1 fruit fly cellular context compared by ENCODE assay signal in genomic region chr2L:6283376-6283775, dm6.
TF ChIP-seq lines count a peak whose summit lies in the region.

No protein-coding gene starts in this region.

TF ChIP-seq in whole organism, embryonic, 481 proteins besides CTCF, POLR2A, EP300 and RAD21 (continued from another document):
- TF ChIP-seq CG17359 (tag; optimal IDR thresholded peaks at IDR 0.05; lab: Kevin White, UChicago) (peak; percentile 53), HmgD (GFP tag; optimal IDR thresholded peaks at IDR 0.05; lab: Kevin White, UChicago) (no peak), Kr (GFP tag; optimal IDR thresholded peaks at IDR 0.05; lab: Kevin White, UChicago) (peak; percentile 49), ttk (GFP tag; IDR thresholded peaks at IDR 0.05; lab: Robert Waterston, UW) (no peak), Sox102F (GFP tag; optimal IDR thresholded peaks at IDR 0.05; lab: Kevin White, UChicago) (peak; percentile 43), CG11723 (GFP tag; optimal IDR thresholded peaks at IDR 0.05; lab: Kevin White, UChicago) (peak; percentile 48), amos (GFP tag; IDR thresholded peaks at IDR 0.05; lab: Robert Waterston, UW; ENCODE audit: partially characterized antibody) (no peak), zen (tag; optimal IDR thresholded peaks at IDR 0.05; lab: Kevin White, UChicago) (no peak), CG8478 (optimal IDR thresholded peaks at IDR 0.05; lab: Kevin White, UChicago) (no peak), NK7.1 (GFP tag; optimal IDR thresholded peaks at IDR 0.05; lab: Kevin White, UChicago) (no peak), CG17328 (GFP tag; IDR thresholded peaks at IDR 0.05; lab: Robert Waterston, UW) (no peak), gro (GFP tag; optimal IDR thresholded peaks at IDR 0.05; lab: Kevin White, UChicago) (no peak), CG8089 (GFP tag; optimal IDR thresholded peaks at IDR 0.05; lab: Kevin White, UChicago) (no peak), wek (GFP tag; optimal IDR thresholded peaks at IDR 0.05; lab: Kevin White, UChicago) (peak; percentile 65), Dref (GFP tag; IDR thresholded peaks at IDR 0.05; lab: Robert Waterston, UW) (no peak), Hr78 (GFP tag; optimal IDR thresholded peaks at IDR 0.05; lab: Kevin White, UChicago) (peak in 1 of 2 experiments; percentile 69), CG6854 (GFP tag; optimal IDR thresholded peaks at IDR 0.05; lab: Kevin White, UChicago) (no peak), org-1 (GFP tag; optimal IDR thresholded peaks at IDR 0.05; lab: Kevin White, UChicago) (peak; percentile 19), ATbp (GFP tag; optimal IDR thresholded peaks at IDR 0.05; lab: Kevin White, UChicago) (peak; percentile 84), CG33213 (GFP tag; optimal IDR thresholded peaks at IDR 0.05; lab: Kevin White, UChicago) (peak; percentile 17), CG15601 (tag; optimal IDR thresholded peaks at IDR 0.05; lab: Kevin White, UChicago) (peak; percentile 80), CG17385 (GFP tag; optimal IDR thresholded peaks at IDR 0.05; lab: Kevin White, UChicago) (peak; percentile 1), CHES-1-like (GFP tag; optimal IDR thresholded peaks at IDR 0.05; lab: Kevin White, UChicago) (no peak), Asciz (GFP tag; optimal IDR thresholded peaks at IDR 0.05; lab: Kevin White, UChicago) (peak; percentile 67), CG31441 (GFP tag; IDR thresholded peaks at IDR 0.05; lab: Robert Waterston, UW) (peak; percentile 62), D (optimal IDR thresholded peaks at IDR 0.05; lab: Kevin White, UChicago) (no peak), D (GFP tag; optimal IDR thresholded peaks at IDR 0.05; lab: Kevin White, UChicago) (peak; percentile 43), E2f2 (GFP tag; IDR thresholded peaks at IDR 0.05; lab: Robert Waterston, UW) (no peak), CG4707 (GFP tag; optimal IDR thresholded peaks at IDR 0.05; lab: Kevin White, UChicago) (peak; percentile 13), Rfx (GFP tag; IDR thresholded peaks at IDR 0.05; lab: Robert Waterston, UW) (peak; percentile 28; the same call in 1 of the 2 replicates), CG9817 (tag; optimal IDR thresholded peaks at IDR 0.05; lab: Kevin White, UChicago) (peak; percentile 37), MTF-1 (GFP tag; optimal IDR thresholded peaks at IDR 0.05; lab: Kevin White, UChicago; ENCODE audit: borderline replicate concordance) (peak; percentile 73), Usf (GFP tag; optimal IDR thresholded peaks at IDR 0.05; lab: Kevin White, UChicago) (no peak), HLH3B (GFP tag; IDR thresholded peaks at IDR 0.05; lab: Robert Waterston, UW) (peak; percentile 34; the same call in 1 of the 2 replicates), nmo (GFP tag; optimal IDR thresholded peaks at IDR 0.05; lab: Kevin White, UChicago) (no peak), lola (GFP tag; optimal IDR thresholded peaks at IDR 0.05; lab: Kevin White, UChicago) (peak in 1 of 3 experiments; percentile 45), Xrp1 (GFP tag; IDR thresholded peaks at IDR 0.05; lab: Robert Waterston, UW) (peak; percentile 38; the same call in 1 of the 2 replicates), chn (GFP tag; optimal IDR thresholded peaks at IDR 0.05; lab: Kevin White, UChicago) (no peak), Side (GFP tag; optimal IDR thresholded peaks at IDR 0.05; lab: Kevin White, UChicago) (peak; percentile 13), ro (GFP tag; IDR thresholded peaks at IDR 0.05; lab: Robert Waterston, UW) (no peak), CG11456 (GFP tag; IDR thresholded peaks at IDR 0.05; lab: Robert Waterston, UW) (no peak; the same call in 2 of the 3 replicates), Jarid2 (GFP tag; optimal IDR thresholded peaks at IDR 0.05; lab: Kevin White, UChicago) (peak; percentile 28), fd3F (GFP tag; optimal IDR thresholded peaks at IDR 0.05; lab: Kevin White, UChicago) (peak; percentile 3), CG17829 (tag; optimal IDR thresholded peaks at IDR 0.05; lab: Kevin White, UChicago) (peak; percentile 30), sc (optimal IDR thresholded peaks at IDR 0.05; lab: Kevin White, UChicago) (no peak), sc (GFP tag; optimal IDR thresholded peaks at IDR 0.05; lab: Kevin White, UChicago) (peak; percentile 47), CG12299 (tag; optimal IDR thresholded peaks at IDR 0.05; lab: Kevin White, UChicago) (peak; percentile 3), CG6813 (GFP tag; optimal IDR thresholded peaks at IDR 0.05; lab: Kevin White, UChicago) (peak; percentile 66), CG12219 (GFP tag; optimal IDR thresholded peaks at IDR 0.05; lab: Kevin White, UChicago) (peak; percentile 40), PHDP (tag; optimal IDR thresholded peaks at IDR 0.05; lab: Kevin White, UChicago) (peak; percentile 70), CG15514 (GFP tag; optimal IDR thresholded peaks at IDR 0.05; lab: Kevin White, UChicago) (peak; percentile 31), CG2678 (tag; optimal IDR thresholded peaks at IDR 0.05; lab: Kevin White, UChicago) (peak; percentile 63), D19A (tag; optimal IDR thresholded peaks at IDR 0.05; lab: Kevin White, UChicago) (peak; percentile 13), B-H1 (GFP tag; IDR thresholded peaks at IDR 0.05; lab: Robert Waterston, UW) (no peak), CG7928 (GFP tag; optimal IDR thresholded peaks at IDR 0.05; lab: Kevin White, UChicago) (no peak), chm (GFP tag; IDR thresholded peaks at IDR 0.05; lab: Robert Waterston, UW) (no peak), rib (GFP tag; IDR thresholded peaks at IDR 0.05; lab: Robert Waterston, UW) (no peak), trem (tag; optimal IDR thresholded peaks at IDR 0.05; lab: Kevin White, UChicago) (peak; percentile 33), CG2875 (GFP tag; optimal IDR thresholded peaks at IDR 0.05; lab: Kevin White, UChicago) (peak; percentile 65), CG17568 (GFP tag; optimal IDR thresholded peaks at IDR 0.05; lab: Kevin White, UChicago) (peak; percentile 50), CG2120 (GFP tag; optimal IDR thresholded peaks at IDR 0.05; lab: Kevin White, UChicago) (no peak), CG11504 (tag; optimal IDR thresholded peaks at IDR 0.05; lab: Kevin White, UChicago) (peak; percentile 32), peb (GFP tag; IDR thresholded peaks at IDR 0.05; lab: Robert Waterston, UW) (no peak), sqz (GFP tag; optimal IDR thresholded peaks at IDR 0.05; lab: Kevin White, UChicago) (peak; percentile 34), Atf6 (GFP tag; IDR thresholded peaks at IDR 0.05; lab: Robert Waterston, UW) (no peak), gsb-n (tag; optimal IDR thresholded peaks at IDR 0.05; lab: Kevin White, UChicago) (peak; percentile 61)
